Worm (Caenorhabditis elegans): ENCODE data around the gene pgp-14.

Gene pgp-14

ce11 chrX:12731188-12731857, 18.1 kb downstream of the pgp-14 start, which contains the start of gene pgp-12:
Gene pgp-12, plus strand, starts transcription at chrX:12731807.
- no peak for TF ChIP-seq nhr-11 (tag; optimal IDR thresholded peaks at IDR 0.05)
- TF ChIP-seq nhr-12 (tag; optimal IDR thresholded peaks at IDR 0.05): no peak
- no peak for TF ChIP-seq elt-1 (tag; optimal IDR thresholded peaks at IDR 0.05)
- TF ChIP-seq elt-3 (tag; optimal IDR thresholded peaks at IDR 0.05): no peak
- no peak for TF ChIP-seq peb-1 (tag; optimal IDR thresholded peaks at IDR 0.05)
- no peak for TF ChIP-seq unc-39 (tag; optimal IDR thresholded peaks at IDR 0.05)

- TF ChIP-seq unc-39 (tag; optimal IDR thresholded peaks at IDR 0.05) (no peak), zag-1 (tag; optimal IDR thresholded peaks at IDR 0.05) (no peak), sem-4 (tag; optimal IDR thresholded peaks at IDR 0.05) (no peak)
These were observed 19.3 kb downstream of the pgp-14 start for ce11 chrX:12730075-12730474.

DNA sequence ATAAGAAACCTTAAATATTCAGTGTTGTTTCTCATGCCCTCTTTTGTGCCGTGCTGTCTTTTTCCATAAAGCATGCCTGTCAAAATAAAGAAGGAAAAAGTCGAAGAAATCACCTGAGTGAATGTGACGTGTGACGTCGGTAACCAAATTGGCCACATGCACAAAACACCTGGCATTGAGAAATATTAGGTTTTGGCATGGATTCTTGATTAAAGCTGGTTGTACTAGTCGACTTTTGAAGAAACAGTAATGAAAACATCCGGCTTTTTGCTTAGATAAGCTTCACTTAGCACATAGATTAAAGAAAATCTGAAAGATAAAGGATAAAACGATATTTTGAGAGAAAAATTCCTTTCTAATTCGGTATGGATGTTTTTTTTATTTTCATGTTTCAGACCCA, 23.3 kb downstream of the pgp-14 start:
- TF ChIP-seq skn-1 (tag; optimal IDR thresholded peaks at IDR 0.05) (no peak), lin-11 (tag; optimal IDR thresholded peaks at IDR 0.05) (peak; percentile 18), unc-55 (GFP tag; optimal IDR thresholded peaks at IDR 0.05) (no peak)

DNA sequence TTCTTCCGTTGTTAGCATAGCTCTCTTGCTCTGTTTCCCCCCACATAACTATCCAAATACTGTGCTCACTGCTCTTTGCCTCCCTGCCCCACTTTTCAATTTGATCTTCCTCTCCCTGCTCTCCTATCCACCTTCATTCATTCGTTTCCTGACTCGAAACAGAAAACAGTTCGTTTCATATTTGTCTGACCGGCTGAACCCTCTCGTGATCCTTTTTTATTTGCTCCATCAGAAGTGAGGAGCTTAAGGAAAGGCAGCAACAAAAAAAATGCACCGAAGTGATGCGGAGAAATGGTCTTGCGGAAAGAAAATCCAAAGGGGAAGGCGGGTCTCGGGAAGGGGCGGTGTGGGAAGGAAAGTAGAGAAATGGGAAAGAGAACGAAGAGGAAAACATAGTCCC, 28.0 kb downstream of the pgp-14 start:
- TF ChIP-seq ama-1 (optimal IDR thresholded peaks at IDR 0.05) (no peak), nhr-129 (tag; optimal IDR thresholded peaks at IDR 0.05) (no peak), ztf-4 (tag; optimal IDR thresholded peaks at IDR 0.05) (no peak), zag-1 (tag; optimal IDR thresholded peaks at IDR 0.05) (no peak), elt-3 (tag; optimal IDR thresholded peaks at IDR 0.05) (no peak), lin-13 (GFP tag; optimal IDR thresholded peaks at IDR 0.05) (no peak), skn-1 (tag; optimal IDR thresholded peaks at IDR 0.05) (no peak)

DNA sequence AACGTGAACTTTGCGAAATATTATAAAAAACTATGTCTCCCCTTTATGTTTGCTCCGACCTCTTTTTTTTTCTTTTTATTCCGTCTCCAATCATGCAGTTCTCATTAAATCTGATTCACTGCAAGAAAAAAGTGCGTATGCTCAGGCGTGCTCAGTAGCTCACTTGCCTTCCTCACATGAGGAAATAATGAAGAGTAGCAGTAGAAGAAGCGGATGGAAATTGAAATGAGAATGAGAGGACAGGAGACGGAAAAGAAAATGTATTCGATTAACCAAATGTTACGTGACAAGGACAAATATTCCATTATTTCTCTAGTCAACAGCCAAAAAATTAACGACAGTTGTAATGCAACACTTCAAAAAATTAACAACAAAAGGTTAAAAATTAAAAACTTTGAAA, 36.4 kb downstream of the pgp-14 start:
- TF ChIP-seq aly-2 (tag; optimal IDR thresholded peaks at IDR 0.05) (no peak), sem-4 (tag; optimal IDR thresholded peaks at IDR 0.05) (no peak), ceh-82 (tag; optimal IDR thresholded peaks at IDR 0.05) (no peak), egl-27 (tag; optimal IDR thresholded peaks at IDR 0.05) (no peak), C34F6.9 (tag; optimal IDR thresholded peaks at IDR 0.05) (peak; percentile 31), blmp-1 (tag; optimal IDR thresholded peaks at IDR 0.05; ENCODE audit: insufficient read depth) (no peak), elt-3 (tag; optimal IDR thresholded peaks at IDR 0.05) (no peak), lsy-2 (tag; optimal IDR thresholded peaks at IDR 0.05) (peak in 1 of 2 experiments; percentile 0), nhr-25 (tag; optimal IDR thresholded peaks at IDR 0.05) (no peak), nhr-129 (tag; optimal IDR thresholded peaks at IDR 0.05) (peak; percentile 36), nhr-77 (tag; optimal IDR thresholded peaks at IDR 0.05) (no peak), nhr-21 (tag; optimal IDR thresholded peaks at IDR 0.05) (no peak)

ce11 chrX:12712353-12712752, 37.0 kb downstream of the pgp-14 start, which contains the start of gene rgs-2:
Gene rgs-2, plus strand, starts transcription at chrX:12712653.
- TF ChIP-seq ztf-4 (tag; optimal IDR thresholded peaks at IDR 0.05) (no peak), unc-55 (GFP tag; optimal IDR thresholded peaks at IDR 0.05) (peak; percentile 4)

DNA sequence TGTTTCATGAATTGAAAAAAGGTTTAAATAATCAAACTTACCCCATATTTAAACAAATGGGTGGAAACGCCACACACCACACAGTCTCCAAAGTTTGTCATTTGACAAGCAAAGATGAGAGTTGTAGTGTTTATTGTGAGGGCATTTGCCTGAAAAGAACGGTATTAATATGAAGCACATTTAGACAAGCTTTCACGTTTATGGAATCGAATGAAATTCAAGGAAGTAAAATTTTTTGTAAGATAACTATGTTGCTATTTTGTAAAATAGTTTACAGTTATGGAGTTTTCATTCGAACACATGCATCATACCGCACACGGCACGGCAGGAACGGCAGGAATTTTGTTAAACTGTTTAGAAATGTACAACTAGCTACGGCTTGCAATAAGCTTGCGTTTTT, 44.7 kb downstream of the pgp-14 start, which contains the start of gene nhr-272:
nhr-272 (minus strand) TSS at position 101 of the 400 bp plus-strand sequence.
- no peak for TF ChIP-seq ceh-82 (tag; optimal IDR thresholded peaks at IDR 0.05)
- TF ChIP-seq dmd-4 (tag; optimal IDR thresholded peaks at IDR 0.05): no peak
- TF ChIP-seq elt-1 (tag; optimal IDR thresholded peaks at IDR 0.05): no peak
- TF ChIP-seq skn-1 (tag; optimal IDR thresholded peaks at IDR 0.05): no peak
- TF ChIP-seq mab-5 (tag; optimal IDR thresholded peaks at IDR 0.05): no peak
- TF ChIP-seq unc-55 (GFP tag; optimal IDR thresholded peaks at IDR 0.05): no peak
- TF ChIP-seq ztf-1 (GFP tag; conservative IDR thresholded peaks at IDR 0.05): no peak
- no peak for TF ChIP-seq lin-11 (tag; optimal IDR thresholded peaks at IDR 0.05)
- no peak for TF ChIP-seq ztf-11 (tag; optimal IDR thresholded peaks at IDR 0.05)
- TF ChIP-seq unc-39 (tag; optimal IDR thresholded peaks at IDR 0.05): no peak
- no peak for TF ChIP-seq nhr-237 (tag; optimal IDR thresholded peaks at IDR 0.05)
- no peak for TF ChIP-seq Y55F3AM.14 (GFP tag; optimal IDR thresholded peaks at IDR 0.05)
- TF ChIP-seq lsy-2 (tag; optimal IDR thresholded peaks at IDR 0.05): no peak
- no peak for TF ChIP-seq nhr-25 (tag; optimal IDR thresholded peaks at IDR 0.05)
- no peak for TF ChIP-seq lin-13 (GFP tag; optimal IDR thresholded peaks at IDR 0.05)
